Worm (Caenorhabditis elegans) whole organism, midembryonic: ENCODE results near the gene swan-2.

ENCODE experiments used
- T22C8.4 ChIP-seq: fragments of 200-800 bp; sonication (Bioruptor generic); IDR thresholded peaks from 2 replicates; pipeline ENCODE4 v1.3.6; 2022; ENCODE audit warnings: missing genetic modification characterization, missing compliant biosample characterization
- cog-1 ChIP-seq: sonication (generic microtip); optimal IDR thresholded peaks from 2 replicates; lab custom pipeline; 2016; ENCODE audit warnings: missing genetic modification characterization, missing compliant biosample characterization
- flt-1 ChIP-seq: fragments of 200-800 bp; sonication (Bioruptor generic); IDR thresholded peaks from 2 replicates; pipeline ENCODE4 v1.3.6; 2022; ENCODE audit warnings: missing genetic modification characterization, missing compliant biosample characterization
- med-1 ChIP-seq: sonication (generic microtip); optimal IDR thresholded peaks from 2 replicates; lab custom pipeline; 2017; ENCODE audit warnings: missing genetic modification characterization, mild to moderate bottlenecking, missing compliant biosample characterization, antibody characterized with exemption, missing genetic modification reagents; ENCODE audit not compliant: insufficient read depth
- ref-1 ChIP-seq: fragments of 200-800 bp; sonication (Bioruptor generic); conservative IDR thresholded peaks from 2 replicates; pipeline ENCODE4 v1.3.6; 2022; ENCODE audit warnings: missing genetic modification reagents, missing genetic modification characterization, missing compliant biosample characterization
- tab-1 ChIP-seq: fragments of 200-800 bp; sonication (Bioruptor generic); IDR thresholded peaks from 2 replicates; pipeline ENCODE4 v1.3.6; 2022; ENCODE audit warnings: missing genetic modification characterization, missing compliant biosample characterization
- ztf-29 ChIP-seq: fragments of 200-800 bp; sonication (Bioruptor generic); IDR thresholded peaks from 2 replicates; pipeline ENCODE4 v1.3.6; 2022; ENCODE audit warnings: missing genetic modification reagents, missing genetic modification characterization, missing compliant biosample characterization

- no peak for TF ChIP-seq ref-1 (GFP tag; lab: Robert Waterston, UW)
- no peak for TF ChIP-seq T22C8.4 (GFP tag; lab: Robert Waterston, UW)
- no peak for TF ChIP-seq tab-1 (GFP tag; lab: Robert Waterston, UW)
- no peak for TF ChIP-seq med-1 (GFP tag; lab: Kevin White, UChicago)
- TF ChIP-seq cog-1: no peak
- no peak for TF ChIP-seq ztf-29
- no peak for TF ChIP-seq flt-1
Observed at ce11 chrV:13768388-13768787, 35.7 kb downstream of the swan-2 start, which contains the start of gene F20G2.3.
